Worm (Caenorhabditis elegans): ENCODE measurements around the gene R02D5.1.

ce11 chrV:14523788-14524582, 15.9 kb downstream of the R02D5.1 start, which contains the start of gene ril-1:
- no peak; the same call in 1 of the 2 replicates for TF ChIP-seq pes-1 (GFP tag; IDR thresholded peaks at IDR 0.05)
- TF ChIP-seq ama-1 (optimal IDR thresholded peaks at IDR 0.05), result no peak
- no peak for TF ChIP-seq hmg-4 (GFP tag; optimal IDR thresholded peaks at IDR 0.05)
- TF ChIP-seq flt-1 (GFP tag; IDR thresholded peaks at IDR 0.05), result no peak
- TF ChIP-seq hnd-1 (tag; optimal IDR thresholded peaks at IDR 0.05), result peak; percentile 8
- TF ChIP-seq B0310.2 (tag; optimal IDR thresholded peaks at IDR 0.05), result no peak
